Fruit fly (Drosophila melanogaster) whole organism, embryonic: ENCODE measurements around the gene CG5355.

Experiments used
- Awh ChIP-seq: fragments of 200-800 bp; sonication (Bioruptor generic); IDR thresholded peaks from 2 replicates; pipeline ENCODE4, ENCODE4 v1.3.6; 2022; ENCODE audit warnings: missing biosample characterization, missing genetic modification characterization
- BtbVII ChIP-seq: fragments of 200-800 bp; sonication (Bioruptor generic); optimal IDR thresholded peaks from 3 replicates; lab custom pipeline; 2017; ENCODE audit warnings: missing biosample characterization, mild to moderate bottlenecking, missing genetic modification characterization
- CG11398 ChIP-seq: fragments of 200-800 bp; sonication (Bioruptor generic); optimal IDR thresholded peaks from 2 replicates; lab custom pipeline; 2016; ENCODE audit warnings: missing biosample characterization, missing genetic modification characterization
- CG11504 ChIP-seq: fragments of 200-800 bp; sonication (Bioruptor generic); optimal IDR thresholded peaks from 3 replicates; lab custom pipeline; 2019; ENCODE audit warnings: missing biosample characterization, mild to moderate bottlenecking, missing genetic modification characterization, moderate library complexity
- CG11560 ChIP-seq: fragments of 200-800 bp; sonication (Bioruptor generic); IDR thresholded peaks from 3 replicates; pipeline ENCODE4 v1.3.6; 2022; ENCODE audit warnings: missing biosample characterization, missing genetic modification characterization
- CG12769 ChIP-seq: fragments of 200-800 bp; sonication (Bioruptor generic); optimal IDR thresholded peaks from 2 replicates; lab custom pipeline; 2019; ENCODE audit warnings: missing biosample characterization, mild to moderate bottlenecking, missing genetic modification characterization, moderate library complexity
- CG17802 ChIP-seq: fragments of 200-800 bp; sonication (Bioruptor generic); optimal IDR thresholded peaks from 2 replicates; lab custom pipeline; 2018; ENCODE audit warnings: missing biosample characterization, mild to moderate bottlenecking, missing genetic modification characterization, moderate library complexity
- CG17912 ChIP-seq: fragments of 200-800 bp; sonication (Bioruptor generic); optimal IDR thresholded peaks from 2 replicates; lab custom pipeline; 2018; ENCODE audit warnings: missing biosample characterization, mild to moderate bottlenecking, missing genetic modification characterization
- CG18599 ChIP-seq: fragments of 200-800 bp; sonication (Bioruptor generic); optimal IDR thresholded peaks from 3 replicates; lab custom pipeline; 2017; ENCODE audit warnings: missing biosample characterization, missing genetic modification characterization, mild to moderate bottlenecking, moderate library complexity, missing genetic modification reagents
- CG18764 ChIP-seq: fragments of 200-800 bp; sonication (Bioruptor generic); optimal IDR thresholded peaks from 3 replicates; lab custom pipeline; 2016; ENCODE audit warnings: missing biosample characterization, missing genetic modification characterization
- CG2678 ChIP-seq: fragments of 200-800 bp; sonication (Bioruptor generic); optimal IDR thresholded peaks from 3 replicates; lab custom pipeline; 2019; ENCODE audit warnings: missing biosample characterization, mild to moderate bottlenecking, missing genetic modification characterization, moderate library complexity
- CG30403 ChIP-seq: fragments of 200-800 bp; sonication (Bioruptor generic); optimal IDR thresholded peaks from 3 replicates; lab custom pipeline; 2016; ENCODE audit warnings: missing biosample characterization, missing genetic modification characterization
- CG3838 ChIP-seq: fragments of 200-800 bp; sonication (Bioruptor generic); optimal IDR thresholded peaks from 3 replicates; lab custom pipeline; 2016; ENCODE audit warnings: missing biosample characterization, missing genetic modification characterization
- CG5245 ChIP-seq: fragments of 200-800 bp; sonication (Bioruptor generic); optimal IDR thresholded peaks from 3 replicates; lab custom pipeline; 2016; ENCODE audit warnings: missing biosample characterization, missing genetic modification characterization
- CG6254 ChIP-seq: fragments of 200-800 bp; sonication (Bioruptor generic); optimal IDR thresholded peaks from 3 replicates; lab custom pipeline; 2017; ENCODE audit warnings: mild to moderate bottlenecking, missing biosample characterization, missing genetic modification reagents, missing genetic modification characterization
- CG8478 ChIP-seq: fragments of >200 bp; optimal IDR thresholded peaks from 2 replicates; lab custom pipeline; 2018
- CG8765 ChIP-seq: fragments of 200-800 bp; sonication (Bioruptor generic); IDR thresholded peaks from 2 replicates; pipeline ENCODE4 v1.3.6; 2022; ENCODE audit warnings: missing biosample characterization, missing genetic modification characterization
- CG9876 ChIP-seq: fragments of 200-800 bp; sonication (Bioruptor generic); optimal IDR thresholded peaks from 2 replicates; lab custom pipeline; 2016; ENCODE audit warnings: missing biosample characterization, missing genetic modification characterization
- Chrac-16 ChIP-seq: fragments of 200-800 bp; sonication (Bioruptor generic); optimal IDR thresholded peaks from 3 replicates; lab custom pipeline; 2016; ENCODE audit warnings: missing biosample characterization, missing genetic modification characterization
- D19B ChIP-seq: fragments of 200-800 bp; sonication (Bioruptor generic); optimal IDR thresholded peaks from 2 replicates; lab custom pipeline; 2017; ENCODE audit warnings: missing biosample characterization, mild to moderate bottlenecking, missing genetic modification characterization
- GATAe ChIP-seq: fragments of 200-800 bp; sonication (Bioruptor generic); conservative IDR thresholded peaks from 2 replicates; pipeline ENCODE4 v1.3.6; 2022; ENCODE audit warnings: missing biosample characterization, missing genetic modification characterization
- H2.0 ChIP-seq: fragments of 200-800 bp; sonication (Bioruptor generic); IDR thresholded peaks from 2 replicates; pipeline ENCODE4 v1.3.6; 2022; ENCODE audit warnings: missing biosample characterization, missing genetic modification characterization
- HLH4C ChIP-seq: fragments of 200-800 bp; sonication (Bioruptor generic); IDR thresholded peaks from 3 replicates; pipeline ENCODE4 v1.3.6; 2022; ENCODE audit warnings: missing biosample characterization, missing genetic modification characterization; ENCODE audit not compliant: partially characterized antibody
- Hand ChIP-seq: fragments of 200-800 bp; sonication (Bioruptor generic); optimal IDR thresholded peaks from 2 replicates; lab custom pipeline; 2017; ENCODE audit warnings: mild to moderate bottlenecking, missing biosample characterization, missing genetic modification reagents, missing genetic modification characterization
- Hey ChIP-seq: fragments of 200-800 bp; sonication (Bioruptor generic); optimal IDR thresholded peaks from 3 replicates; lab custom pipeline; 2018; ENCODE audit warnings: missing biosample characterization, mild to moderate bottlenecking, missing genetic modification characterization
- Myb ChIP-seq: fragments of 200-800 bp; sonication (Bioruptor generic); optimal IDR thresholded peaks from 2 replicates; lab custom pipeline; 2016; ENCODE audit warnings: missing biosample characterization, missing genetic modification characterization
- NC2α ChIP-seq: fragments of 200-800 bp; sonication (Bioruptor generic); optimal IDR thresholded peaks from 2 replicates; lab custom pipeline; 2016; ENCODE audit warnings: missing biosample characterization, missing genetic modification characterization
- Optix ChIP-seq: fragments of 200-800 bp; sonication (Bioruptor generic); IDR thresholded peaks from 3 replicates; pipeline ENCODE4 v1.3.6; 2022; ENCODE audit warnings: missing biosample characterization, missing genetic modification characterization
- Side ChIP-seq: fragments of 200-800 bp; sonication (Bioruptor generic); optimal IDR thresholded peaks from 2 replicates; lab custom pipeline; 2016; ENCODE audit warnings: missing biosample characterization, missing genetic modification characterization
- Tbp ChIP-seq: fragments of >200 bp; optimal IDR thresholded peaks from 2 replicates; lab custom pipeline; 2018; ENCODE audit warnings: missing biosample characterization, missing genetic modification characterization
- abd-A ChIP-seq: fragments of 200-800 bp; sonication (Bioruptor generic); optimal IDR thresholded peaks from 3 replicates; lab custom pipeline; 2019; ENCODE audit warnings: missing biosample characterization, mild to moderate bottlenecking, missing genetic modification characterization, moderate library complexity
- amos ChIP-seq: fragments of 200-800 bp; sonication (Bioruptor generic); IDR thresholded peaks from 2 replicates; pipeline ENCODE4 v1.3.6; 2022; ENCODE audit warnings: missing biosample characterization, missing genetic modification characterization; ENCODE audit not compliant: partially characterized antibody
- cad ChIP-seq: fragments of >200 bp; optimal IDR thresholded peaks from 2 replicates; lab custom pipeline; 2017; ENCODE audit warnings: missing biosample characterization, missing genetic modification characterization
- chinmo ChIP-seq: fragments of 200-800 bp; sonication (Bioruptor generic); IDR thresholded peaks from 4 replicates; pipeline ENCODE4 v1.3.6; 2022; ENCODE audit warnings: missing biosample characterization, missing genetic modification characterization; ENCODE audit not compliant: partially characterized antibody
- croc ChIP-seq: fragments of 200-800 bp; sonication (Bioruptor generic); conservative IDR thresholded peaks from 3 replicates; pipeline ENCODE4 v1.3.6; 2022; ENCODE audit warnings: missing biosample characterization, missing genetic modification characterization
- ems ChIP-seq: fragments of 200-800 bp; sonication (Bioruptor generic); optimal IDR thresholded peaks from 3 replicates; lab custom pipeline; 2016; ENCODE audit warnings: missing biosample characterization, missing genetic modification characterization
- exex ChIP-seq: fragments of 200-800 bp; sonication (Bioruptor generic); optimal IDR thresholded peaks from 4 replicates; lab custom pipeline; 2018; ENCODE audit warnings: missing biosample characterization, mild to moderate bottlenecking, missing genetic modification characterization, moderate library complexity
- eyg ChIP-seq: fragments of 200-800 bp; sonication (Bioruptor generic); optimal IDR thresholded peaks from 3 replicates; lab custom pipeline; 2016; ENCODE audit warnings: missing biosample characterization, missing genetic modification characterization
- fd102C ChIP-seq: fragments of 200-800 bp; sonication (Bioruptor generic); optimal IDR thresholded peaks from 2 replicates; lab custom pipeline; 2018; ENCODE audit warnings: missing biosample characterization, mild to moderate bottlenecking, missing genetic modification characterization, moderate library complexity
- fd96Cb ChIP-seq: fragments of 200-800 bp; sonication (Bioruptor generic); optimal IDR thresholded peaks from 2 replicates; lab custom pipeline; 2018; ENCODE audit warnings: missing biosample characterization, mild to moderate bottlenecking, missing genetic modification characterization, moderate library complexity
- gfzf ChIP-seq: fragments of 200-800 bp; sonication (Bioruptor generic); optimal IDR thresholded peaks from 2 replicates; lab custom pipeline; 2016; ENCODE audit warnings: missing biosample characterization, mild to moderate bottlenecking, missing genetic modification characterization, moderate library complexity
- grau ChIP-seq: fragments of 200-800 bp; optimal IDR thresholded peaks from 3 replicates; lab custom pipeline; 2019; ENCODE audit warnings: missing biosample characterization, mild to moderate bottlenecking, missing genetic modification characterization, moderate library complexity
- ham ChIP-seq: fragments of 200-800 bp; sonication (Bioruptor generic); IDR thresholded peaks from 2 replicates; pipeline ENCODE4 v1.3.6; 2022; ENCODE audit warnings: missing biosample characterization, missing genetic modification characterization
- insv ChIP-seq, 2 experiments: fragments of 200-800 bp; sonication (Bioruptor generic); optimal IDR thresholded peaks; 3 replicates each; lab custom pipeline; 2016 to 2018; ENCODE audit warnings: missing biosample characterization in 2 of 2, missing genetic modification characterization in 2 of 2
- odd ChIP-seq: fragments of 200-800 bp; sonication (Bioruptor generic); optimal IDR thresholded peaks from 2 replicates; lab custom pipeline; 2017; ENCODE audit warnings: missing biosample characterization, mild to moderate bottlenecking, missing genetic modification characterization
- prd ChIP-seq, 3 experiments: fragments of >200 bp in 2 of 3; fragments of 200-800 bp in 1 of 3; sonication (Bioruptor generic) in 1 of 3; optimal IDR thresholded peaks in 2 of 3; IDR thresholded peaks in 1 of 3; 2 replicates in 2 of 3; 3 replicates in 1 of 3; pipeline versions ENCODE4 v1.3.6 to Lab custom; 2017 to 2022; ENCODE audit warnings: missing biosample characterization in 1 of 3, missing genetic modification characterization in 1 of 3
- repo ChIP-seq: fragments of 200-800 bp; sonication (Bioruptor generic); optimal IDR thresholded peaks from 2 replicates; lab custom pipeline; 2016; ENCODE audit warnings: missing biosample characterization, missing genetic modification characterization
- schlank ChIP-seq: fragments of 200-800 bp; sonication (Bioruptor generic); optimal IDR thresholded peaks from 2 replicates; lab custom pipeline; 2018; ENCODE audit warnings: missing biosample characterization, mild to moderate bottlenecking, missing genetic modification characterization
- sr ChIP-seq: fragments of 200-800 bp; sonication (Bioruptor generic); IDR thresholded peaks from 3 replicates; pipeline ENCODE4 v1.3.6; 2022; ENCODE audit warnings: missing biosample characterization, missing genetic modification characterization
- zen2 ChIP-seq: fragments of 200-800 bp; sonication (Bioruptor generic); IDR thresholded peaks from 3 replicates; pipeline ENCODE4 v1.3.6; 2022; ENCODE audit warnings: missing biosample characterization, missing genetic modification characterization; ENCODE audit not compliant: partially characterized antibody

The CG5355 gene

DNA sequence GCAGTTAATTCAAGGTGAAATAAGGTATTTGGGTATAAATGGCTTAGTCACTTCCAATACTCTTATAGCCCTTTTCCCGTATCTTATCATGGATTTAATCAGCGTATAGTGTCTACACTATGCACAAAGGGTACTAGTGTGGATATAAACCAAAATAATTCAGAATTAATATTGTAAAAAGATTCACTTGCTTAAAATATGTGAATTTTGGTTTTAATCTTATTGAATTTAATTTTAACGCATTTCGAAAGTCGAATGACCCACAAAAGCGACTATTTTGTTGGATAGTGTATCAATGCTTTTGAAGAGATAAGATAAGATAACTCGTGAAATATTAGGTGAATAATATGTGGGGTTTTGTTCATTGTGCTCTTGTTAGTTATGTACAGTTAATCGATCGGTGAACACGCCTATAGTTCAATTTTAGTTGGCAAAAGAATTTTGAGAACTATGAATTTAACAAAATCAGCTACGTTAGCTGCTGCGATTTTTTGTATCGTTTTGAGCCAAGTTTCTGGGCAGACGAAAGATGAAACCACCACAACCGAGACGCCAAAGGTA lies 31.3 kb downstream of the CG5355 start, which contains the start of gene CG5096 (continued):
- peak; percentile 100 for TF ChIP-seq GATAe (GFP tag; lab: Robert Waterston, UW)
- TF ChIP-seq Awh, result peak; percentile 89
- peak; percentile 97 for TF ChIP-seq CG2678 (tag; lab: Kevin White, UChicago)
- no peak for TF ChIP-seq abd-A
- TF ChIP-seq cad (GFP tag; lab: Kevin White, UChicago), result no peak
- no peak for TF ChIP-seq Tbp (GFP tag; lab: Kevin White, UChicago)
- TF ChIP-seq Hand (GFP tag; lab: Kevin White, UChicago), result peak; percentile 89
- TF ChIP-seq CG30403 (GFP tag; lab: Kevin White, UChicago), result peak; percentile 85
- no peak for TF ChIP-seq CG11560 (tag; lab: Robert Waterston, UW)
- peak; percentile 49 for TF ChIP-seq CG3838
- TF ChIP-seq H2.0 (GFP tag; lab: Robert Waterston, UW), result peak; percentile 79
- peak; percentile 58 for TF ChIP-seq Chrac-16
- TF ChIP-seq Myb, result peak; percentile 68
- TF ChIP-seq CG9876 (GFP tag; lab: Kevin White, UChicago), result no peak
- TF ChIP-seq odd, result peak; percentile 75
- TF ChIP-seq CG6254 (GFP tag; lab: Kevin White, UChicago), result peak; percentile 60
- TF ChIP-seq CG11504 (tag; lab: Kevin White, UChicago), result peak; percentile 92
- TF ChIP-seq CG17802 (tag; lab: Kevin White, UChicago), result peak; percentile 45
- TF ChIP-seq Optix, result no peak
- TF ChIP-seq fd102C (GFP tag; lab: Kevin White, UChicago), result no peak
- TF ChIP-seq ham, result peak; percentile 55; the same call in 1 of the 2 replicates
- peak; percentile 81 for TF ChIP-seq D19B (GFP tag; lab: Kevin White, UChicago)
- TF ChIP-seq sr, result no peak; the same call in 2 of the 3 replicates
- peak; percentile 81 for TF ChIP-seq ems
- TF ChIP-seq NC2α, result peak; percentile 33
- no peak for TF ChIP-seq CG8478 (lab: Kevin White, UChicago)
- TF ChIP-seq CG8765 (GFP tag; lab: Robert Waterston, UW), result no peak; the same call in 1 of the 2 replicates
- TF ChIP-seq CG17912 (GFP tag; lab: Kevin White, UChicago), result peak; percentile 43
- TF ChIP-seq Side (GFP tag; lab: Kevin White, UChicago), result peak; percentile 83
- peak; percentile 90 for TF ChIP-seq BtbVII
- no peak for TF ChIP-seq prd (optimal IDR thresholded peaks at IDR 0.05; lab: Kevin White, UChicago)
- TF ChIP-seq prd (GFP tag; IDR thresholded peaks at IDR 0.05; lab: Robert Waterston, UW), result peak; percentile 87
- TF ChIP-seq CG5245, result peak; percentile 66
- TF ChIP-seq amos, result no peak
- peak; percentile 84 for TF ChIP-seq schlank
- TF ChIP-seq CG18599 (GFP tag; lab: Kevin White, UChicago), result peak; percentile 97
- TF ChIP-seq croc (GFP tag; lab: Robert Waterston, UW), result no peak
- TF ChIP-seq CG11398 (GFP tag; lab: Kevin White, UChicago), result peak; percentile 62
- no peak for TF ChIP-seq gfzf (GFP tag; lab: Kevin White, UChicago)
- peak; percentile 95 for TF ChIP-seq CG12769
- TF ChIP-seq Hey, result no peak
- peak; percentile 68 for TF ChIP-seq CG18764 (GFP tag; lab: Kevin White, UChicago)
- TF ChIP-seq chinmo (GFP tag; lab: Robert Waterston, UW), result no peak
- TF ChIP-seq grau (tag; lab: Kevin White, UChicago), result peak; percentile 93
- no peak for TF ChIP-seq HLH4C (GFP tag; lab: Robert Waterston, UW)
- peak; percentile 39 for TF ChIP-seq repo (GFP tag; lab: Kevin White, UChicago)
- peak; percentile 84 for TF ChIP-seq fd96Cb (tag; lab: Kevin White, UChicago)
- TF ChIP-seq zen2 (GFP tag; lab: Robert Waterston, UW), result no peak
- peak; percentile 69 for TF ChIP-seq eyg (GFP tag; lab: Kevin White, UChicago)
- peak; percentile 97 for TF ChIP-seq exex (tag; lab: Kevin White, UChicago)
- TF ChIP-seq insv (GFP tag; optimal IDR thresholded peaks at IDR 0.05; lab: Kevin White, UChicago), result peak in 1 of 2 experiments; percentile 12
